Fruit fly (Drosophila melanogaster): ENCODE results near the gene CG14864.

CG14864 gene

DNA sequence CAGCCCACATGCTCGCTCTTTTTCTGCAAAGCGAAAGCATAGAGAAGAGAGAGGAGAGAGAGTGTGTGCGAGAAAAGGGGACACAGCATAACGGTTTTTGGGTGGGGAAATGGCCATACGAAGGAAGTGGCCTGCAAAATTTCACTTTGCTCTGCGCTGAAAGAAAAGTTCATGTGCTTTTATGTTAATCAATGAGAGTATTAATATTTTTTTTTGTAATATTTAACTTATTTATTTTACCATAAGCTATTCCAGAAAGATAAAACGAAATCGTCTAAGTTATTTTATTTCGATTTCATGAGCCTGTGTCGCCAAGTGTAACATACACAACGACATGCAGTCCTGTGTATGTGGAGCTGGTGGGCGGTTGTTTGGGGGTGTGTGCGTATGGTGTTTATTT is 17.9 kb downstream of the CG14864 start (continued):
- TF ChIP-seq Dip2 (GFP tag; IDR thresholded peaks at IDR 0.05) (no peak), Pdp1 (GFP tag; optimal IDR thresholded peaks at IDR 0.05) (no peak), CG2712 (tag; optimal IDR thresholded peaks at IDR 0.05) (peak; percentile 73), CG2678 (tag; optimal IDR thresholded peaks at IDR 0.05) (no peak), btn (GFP tag; optimal IDR thresholded peaks at IDR 0.05) (no peak), Xbp1 (GFP tag; optimal IDR thresholded peaks at IDR 0.05) (no peak), tin (GFP tag; optimal IDR thresholded peaks at IDR 0.05) (peak; percentile 3), corto (GFP tag; optimal IDR thresholded peaks at IDR 0.05) (no peak), ewg (GFP tag; optimal IDR thresholded peaks at IDR 0.05) (peak; percentile 37), Opbp (GFP tag; IDR thresholded peaks at IDR 0.05; ENCODE audit: partially characterized antibody) (no peak), NfI (GFP tag; optimal IDR thresholded peaks at IDR 0.05) (peak; percentile 74), sug (tag; optimal IDR thresholded peaks at IDR 0.05) (no peak), pnt (GFP tag; optimal IDR thresholded peaks at IDR 0.05) (no peak), CG4424 (GFP tag; optimal IDR thresholded peaks at IDR 0.05) (peak; percentile 24), peb (GFP tag; IDR thresholded peaks at IDR 0.05) (no peak; the same call in 1 of the 2 replicates), aop (GFP tag; IDR thresholded peaks at IDR 0.05) (no peak), CG10147 (GFP tag; optimal IDR thresholded peaks at IDR 0.05) (no peak), cad (GFP tag; optimal IDR thresholded peaks at IDR 0.05) (no peak), gcm (GFP tag; optimal IDR thresholded peaks at IDR 0.05) (no peak), lab (GFP tag; optimal IDR thresholded peaks at IDR 0.05) (peak; percentile 92), cato (GFP tag; optimal IDR thresholded peaks at IDR 0.05; ENCODE audit: borderline replicate concordance) (no peak), CG6683 (GFP tag; optimal IDR thresholded peaks at IDR 0.05) (peak; percentile 59), Myb (GFP tag; optimal IDR thresholded peaks at IDR 0.05) (no peak), Aef1 (GFP tag; IDR thresholded peaks at IDR 0.05) (peak; percentile 66; the same call in 2 of the 3 replicates), CG13296 (GFP tag; optimal IDR thresholded peaks at IDR 0.05) (no peak), CG1792 (GFP tag; optimal IDR thresholded peaks at IDR 0.05) (no peak), tio (GFP tag; optimal IDR thresholded peaks at IDR 0.05) (no peak), fd102C (GFP tag; optimal IDR thresholded peaks at IDR 0.05) (no peak), CG7839 (tag; optimal IDR thresholded peaks at IDR 0.05) (no peak), CHES-1-like (GFP tag; optimal IDR thresholded peaks at IDR 0.05) (no peak), ato (GFP tag; IDR thresholded peaks at IDR 0.05; ENCODE audit: partially characterized antibody) (no peak), CG2120 (GFP tag; optimal IDR thresholded peaks at IDR 0.05) (peak; percentile 81), CG17359 (tag; optimal IDR thresholded peaks at IDR 0.05) (peak; percentile 69), insv (GFP tag; optimal IDR thresholded peaks at IDR 0.05) (no peak), CG8478 (optimal IDR thresholded peaks at IDR 0.05) (no peak), cas (GFP tag; IDR thresholded peaks at IDR 0.05) (no peak), CG17802 (tag; optimal IDR thresholded peaks at IDR 0.05) (no peak), PHDP (tag; optimal IDR thresholded peaks at IDR 0.05) (no peak), CG8924 (tag; optimal IDR thresholded peaks at IDR 0.05) (peak; percentile 67), Sry-δ (GFP tag; optimal IDR thresholded peaks at IDR 0.05) (no peak), H2.0 (GFP tag; IDR thresholded peaks at IDR 0.05) (peak; percentile 58), Trl (optimal IDR thresholded peaks at IDR 0.05) (peak; percentile 47 to 60), Trl (GFP tag; optimal IDR thresholded peaks at IDR 0.05) (no peak), CG1647 (GFP tag; optimal IDR thresholded peaks at IDR 0.05) (no peak), CG10431 (GFP tag; optimal IDR thresholded peaks at IDR 0.05) (no peak), CG6765 (GFP tag; optimal IDR thresholded peaks at IDR 0.05) (peak; percentile 47), Atf-2 (GFP tag; optimal IDR thresholded peaks at IDR 0.05) (no peak), CG10979 (tag; optimal IDR thresholded peaks at IDR 0.05) (peak; percentile 45), Nf-YA (GFP tag; IDR thresholded peaks at IDR 0.05) (no peak), CG12299 (tag; optimal IDR thresholded peaks at IDR 0.05) (peak; percentile 71), twi (tag; optimal IDR thresholded peaks at IDR 0.05) (no peak), CG13424 (tag; optimal IDR thresholded peaks at IDR 0.05) (peak; percentile 76)

Data from whole organism, embryonic.